Worm (Caenorhabditis elegans): ENCODE measurements around the gene Y32G9B.1.

ce11 chrV:1862954-1863353 is 33.1 kb upstream of the Y32G9B.1 start:
- TF ChIP-seq sea-1 (GFP tag; conservative IDR thresholded peaks at IDR 0.05), result no peak
- TF ChIP-seq ceh-13 (GFP tag; optimal IDR thresholded peaks at IDR 0.05), result no peak
- TF ChIP-seq ets-7 (tag; optimal IDR thresholded peaks at IDR 0.05), result no peak
- no peak for TF ChIP-seq ama-1 (optimal IDR thresholded peaks at IDR 0.05)
- no peak for TF ChIP-seq aly-1 (tag; optimal IDR thresholded peaks at IDR 0.05)
- no peak for TF ChIP-seq hmbx-1 (tag; optimal IDR thresholded peaks at IDR 0.05)
- no peak for TF ChIP-seq tbx-37 (GFP tag; conservative IDR thresholded peaks at IDR 0.05)
- TF ChIP-seq flt-1 (GFP tag; IDR thresholded peaks at IDR 0.05), result no peak
- no peak for TF ChIP-seq B0310.2 (tag; optimal IDR thresholded peaks at IDR 0.05)
- no peak for TF ChIP-seq ceh-36 (tag; optimal IDR thresholded peaks at IDR 0.05)
- no peak for TF ChIP-seq scrt-1 (GFP tag; IDR thresholded peaks at IDR 0.05)
- TF ChIP-seq hmg-4 (GFP tag; optimal IDR thresholded peaks at IDR 0.05), result no peak

All from whole organism, early embryonic.